Fruit fly (Drosophila melanogaster) whole organism, adult: ENCODE results near the gene CG2201.

ENCODE experiments used
- CG14711 ChIP-seq: fragments of 200-800 bp; sonication (Bioruptor generic); optimal IDR thresholded peaks from 2 replicates; lab custom pipeline; 2018; ENCODE audit warnings: missing biosample characterization, mild to moderate bottlenecking, missing genetic modification characterization, moderate library complexity
- CG1620 ChIP-seq: fragments of 200-800 bp; sonication (Bioruptor generic); optimal IDR thresholded peaks from 2 replicates; lab custom pipeline; 2016; ENCODE audit warnings: missing biosample characterization, missing genetic modification characterization
- CG33017 ChIP-seq: fragments of 200-800 bp; sonication (Bioruptor generic); optimal IDR thresholded peaks from 2 replicates; lab custom pipeline; 2018; ENCODE audit warnings: missing biosample characterization, mild to moderate bottlenecking, missing genetic modification characterization, moderate library complexity
- CG7045 ChIP-seq: fragments of 200-800 bp; sonication (Bioruptor generic); optimal IDR thresholded peaks from 2 replicates; lab custom pipeline; 2017; ENCODE audit warnings: missing biosample characterization, mild to moderate bottlenecking, missing genetic modification characterization
- CG7101 ChIP-seq: fragments of 200-800 bp; sonication (Bioruptor generic); optimal IDR thresholded peaks from 2 replicates; lab custom pipeline; 2018; ENCODE audit warnings: missing biosample characterization, mild to moderate bottlenecking, missing genetic modification characterization, moderate library complexity
- Clk ChIP-seq: fragments of 200-800 bp; sonication (Bioruptor generic); optimal IDR thresholded peaks from 2 replicates; lab custom pipeline; 2017; ENCODE audit warnings: missing biosample characterization, missing genetic modification characterization
- Crg-1 ChIP-seq: fragments of 200-800 bp; sonication (Bioruptor generic); optimal IDR thresholded peaks from 2 replicates; lab custom pipeline; 2016; ENCODE audit warnings: missing biosample characterization, missing genetic modification characterization
- Hr96 ChIP-seq: fragments of 200-800 bp; sonication (Bioruptor generic); optimal IDR thresholded peaks from 2 replicates; lab custom pipeline; 2016; ENCODE audit warnings: missing biosample characterization, missing genetic modification characterization
- Mnt ChIP-seq: fragments of 200-800 bp; sonication (Bioruptor generic); optimal IDR thresholded peaks from 2 replicates; lab custom pipeline; 2016; ENCODE audit warnings: missing biosample characterization, mild to moderate bottlenecking, missing genetic modification characterization
- bab1 ChIP-seq: fragments of 200-800 bp; sonication (Bioruptor generic); optimal IDR thresholded peaks from 3 replicates; lab custom pipeline; 2019; ENCODE audit warnings: missing biosample characterization, mild to moderate bottlenecking, missing genetic modification characterization, moderate library complexity
- cic ChIP-seq: fragments of 200-800 bp; sonication (Bioruptor generic); optimal IDR thresholded peaks from 2 replicates; lab custom pipeline; 2017; ENCODE audit warnings: missing biosample characterization, mild to moderate bottlenecking, missing genetic modification characterization, moderate library complexity
- cnc ChIP-seq, 2 experiments: fragments of >200 bp; optimal IDR thresholded peaks; 2 replicates each; lab custom pipeline; 2017
- pad ChIP-seq: fragments of 200-800 bp; sonication (Bioruptor generic); optimal IDR thresholded peaks from 3 replicates; lab custom pipeline; 2017; ENCODE audit warnings: missing biosample characterization, missing genetic modification characterization, mild to moderate bottlenecking, moderate library complexity, missing genetic modification reagents

The CG2201 gene

DNA sequence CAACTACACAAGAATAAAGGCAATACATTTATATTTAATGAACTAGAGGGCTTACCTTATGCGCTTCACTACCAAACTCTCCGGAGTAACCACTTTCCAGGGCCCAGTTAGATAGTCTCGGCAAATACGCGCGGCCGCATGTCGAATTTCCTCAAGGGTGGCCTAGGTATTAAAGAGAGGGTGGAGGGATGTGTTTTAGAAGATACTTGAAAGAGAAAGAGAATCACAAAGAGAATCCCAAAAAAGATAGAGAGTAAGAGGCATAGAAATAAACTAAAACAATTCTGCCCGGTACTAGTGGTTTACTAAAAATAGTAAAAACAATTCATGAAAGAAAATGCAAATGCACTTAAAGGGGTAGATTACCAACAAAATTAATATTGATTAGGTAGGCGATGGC, 5.9 kb downstream of the CG2201 start:
- no peak for TF ChIP-seq cic
- no peak for TF ChIP-seq CG33017 (tag; lab: Kevin White, UChicago)
- TF ChIP-seq Mnt (GFP tag; lab: Kevin White, UChicago) = no peak
- TF ChIP-seq CG14711 (tag; lab: Kevin White, UChicago) = no peak
- no peak for TF ChIP-seq pad (GFP tag; lab: Kevin White, UChicago)
- no peak for TF ChIP-seq CG1620 (GFP tag; lab: Kevin White, UChicago)
- TF ChIP-seq CG7045 (GFP tag; lab: Kevin White, UChicago) = no peak

DNA sequence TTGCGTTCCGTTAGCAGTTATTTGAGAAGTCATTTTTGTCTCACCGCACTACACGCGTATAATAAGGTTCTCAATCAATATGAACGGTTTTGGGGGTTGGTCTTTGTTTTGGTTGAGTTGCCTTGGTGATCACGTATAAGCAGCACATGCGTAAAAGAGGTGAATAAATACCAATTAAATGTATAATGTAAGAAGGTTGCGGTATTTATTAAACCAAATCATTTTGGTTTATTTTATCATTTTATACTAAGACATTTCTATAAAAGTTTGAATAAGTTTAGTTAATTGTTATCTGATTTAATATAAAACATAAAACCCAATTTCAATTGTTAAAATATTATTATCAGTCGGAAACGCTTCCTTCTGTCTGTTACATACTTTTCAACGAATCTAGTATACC, 34.6 kb downstream of the CG2201 start, which contains the start of gene nompB:
nompB (minus strand) TSS at position 101 of the 400 bp plus-strand sequence.
- TF ChIP-seq Mnt (GFP tag; lab: Kevin White, UChicago) (no peak), cnc (optimal IDR thresholded peaks at IDR 0.05; lab: Kevin White, UChicago) (no peak), Clk (GFP tag; lab: Kevin White, UChicago) (no peak), Crg-1 (GFP tag; lab: Kevin White, UChicago) (no peak), CG1620 (GFP tag; lab: Kevin White, UChicago) (no peak), CG7101 (tag; lab: Kevin White, UChicago) (no peak)

DNA sequence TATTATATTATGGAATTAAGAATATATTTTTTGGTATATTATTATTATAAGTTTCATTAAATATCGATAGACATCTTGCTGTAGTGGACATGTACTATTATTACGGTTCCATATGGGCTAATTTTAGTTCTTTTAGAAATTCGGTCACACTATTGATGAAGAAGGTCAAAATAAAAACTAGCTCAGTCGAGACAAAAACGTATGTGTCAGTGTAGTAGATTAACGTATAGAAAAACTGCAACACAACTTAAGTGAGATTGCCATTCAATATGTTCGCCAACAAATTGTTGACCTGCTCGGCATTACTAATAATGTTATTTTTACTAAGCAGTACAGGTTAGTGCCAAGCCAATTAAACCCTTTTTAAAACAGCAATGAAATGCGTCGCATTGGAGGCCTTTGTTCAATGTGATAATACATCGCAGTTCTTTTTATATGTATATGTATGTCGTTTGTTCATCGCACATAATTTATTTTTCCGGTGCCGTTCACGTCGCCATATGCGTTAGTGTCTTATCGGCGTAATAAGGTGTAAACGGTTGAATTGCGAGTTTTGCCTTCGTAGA, 50.6 kb downstream of the CG2201 start, which contains the start of gene Lamp1:
Lamp1 (plus strand) TSS at position 164 of the 566 bp plus-strand sequence.
- TF ChIP-seq Hr96 (GFP tag; lab: Kevin White, UChicago) = peak; percentile 3
- TF ChIP-seq Clk (GFP tag; lab: Kevin White, UChicago) = no peak
- peak; percentile 65 for TF ChIP-seq bab1 (GFP tag; lab: Kevin White, UChicago)
- TF ChIP-seq CG7101 (tag; lab: Kevin White, UChicago) = peak; percentile 22
